Worm (Caenorhabditis elegans) whole organism, young adult: Measurements from ENCODE around the gene unc-58.

Experiments
- D2030.7 ChIP-seq: fragments of 200-800 bp; sonication (Bioruptor generic); IDR thresholded peaks from 2 replicates; pipeline ENCODE4 v1.3.6; 2022; ENCODE audit warnings: missing genetic modification reagents, missing genetic modification characterization, missing compliant biosample characterization
- F22D6.2 ChIP-seq: sonication (generic microtip); optimal IDR thresholded peaks from 2 replicates; lab custom pipeline; 2016; ENCODE audit warnings: mild to moderate bottlenecking, missing genetic modification characterization, missing compliant biosample characterization
- F23B12.7 ChIP-seq: sonication (generic microtip); optimal IDR thresholded peaks from 2 replicates; lab custom pipeline; 2017; ENCODE audit warnings: missing genetic modification characterization, mild to moderate bottlenecking, missing compliant biosample characterization, antibody characterized with exemption, moderate library complexity; ENCODE audit not compliant: insufficient read depth
- Y67H2A.10 ChIP-seq: fragments of 200-800 bp; sonication (Bioruptor generic); conservative IDR thresholded peaks from 2 replicates; pipeline ENCODE4 v1.3.6; 2022; ENCODE audit warnings: missing genetic modification reagents, missing genetic modification characterization, missing compliant biosample characterization
- Y95B8A.8 ChIP-seq: fragments of 200-800 bp; sonication (Bioruptor generic); IDR thresholded peaks from 2 replicates; pipeline ENCODE4 v1.3.6; 2022; ENCODE audit warnings: missing genetic modification reagents, missing genetic modification characterization, missing compliant biosample characterization
- ZK185.1 ChIP-seq: sonication (generic microtip); optimal IDR thresholded peaks from 2 replicates; lab custom pipeline; 2016; ENCODE audit warnings: mild to moderate bottlenecking, missing genetic modification characterization, missing compliant biosample characterization; ENCODE audit not compliant: poor library complexity, severe bottlenecking
- ama-1 ChIP-seq, 3 experiments: fragments of 150-350 bp in 1 of 3; sonication (generic microtip) in 2 of 3; optimal IDR thresholded peaks; 2 replicates each; lab custom pipeline; 2014 to 2018; ENCODE audit warnings: missing biosample characterization in 2 of 3, missing genetic modification characterization in 2 of 3, missing genetic modification reagents in 2 of 3
- aptf-2 ChIP-seq: fragments of 200-800 bp; sonication (Bioruptor generic); conservative IDR thresholded peaks from 2 replicates; pipeline ENCODE4 v1.3.6; 2022; ENCODE audit warnings: missing genetic modification reagents, missing genetic modification characterization, missing compliant biosample characterization
- aptf-3 ChIP-seq: fragments of 200-800 bp; sonication (Bioruptor generic); IDR thresholded peaks from 2 replicates; pipeline ENCODE4 v1.3.6; 2022; ENCODE audit warnings: missing genetic modification characterization, missing compliant biosample characterization
- athp-1 ChIP-seq: sonication (generic microtip); optimal IDR thresholded peaks from 2 replicates; lab custom pipeline; 2017; ENCODE audit warnings: mild to moderate bottlenecking, missing genetic modification characterization, missing compliant biosample characterization
- attf-3 ChIP-seq: fragments of 200-800 bp; sonication (Bioruptor generic); conservative IDR thresholded peaks from 2 replicates; pipeline ENCODE4 v1.3.6; 2022; ENCODE audit warnings: missing genetic modification reagents, missing genetic modification characterization, missing compliant biosample characterization
- ceh-27 ChIP-seq: fragments of 200-800 bp; sonication (Bioruptor generic); optimal IDR thresholded peaks from 2 replicates; lab custom pipeline; 2018; ENCODE audit warnings: mild to moderate bottlenecking, missing genetic modification characterization, moderate library complexity, missing compliant biosample characterization
- ceh-91 ChIP-seq: fragments of 200-800 bp; sonication (Bioruptor generic); IDR thresholded peaks from 2 replicates; pipeline ENCODE4 v1.3.6; 2022; ENCODE audit warnings: missing genetic modification reagents, missing genetic modification characterization, missing compliant biosample characterization
- die-1 ChIP-seq: sonication (generic microtip); optimal IDR thresholded peaks from 2 replicates; lab custom pipeline; 2016; ENCODE audit warnings: missing genotype, mild to moderate bottlenecking, missing genetic modification characterization, missing compliant biosample characterization
- dox-1 ChIP-seq: fragments of 200-800 bp; sonication (Bioruptor generic); IDR thresholded peaks from 2 replicates; pipeline ENCODE4 v1.3.6; 2022; ENCODE audit warnings: missing genetic modification reagents, missing genetic modification characterization, missing compliant biosample characterization
- efl-1 ChIP-seq: fragments of 150-350 bp; optimal IDR thresholded peaks from 2 replicates; lab custom pipeline; 2014; ENCODE audit warnings: missing biosample characterization, missing genetic modification reagents, missing genetic modification characterization
- egl-44 ChIP-seq: fragments of 200-800 bp; sonication (Bioruptor generic); IDR thresholded peaks from 2 replicates; pipeline ENCODE4 v1.3.6; 2022; ENCODE audit warnings: missing genetic modification reagents, missing genetic modification characterization, missing compliant biosample characterization
- fkh-3 ChIP-seq: sonication (generic microtip); optimal IDR thresholded peaks from 2 replicates; lab custom pipeline; 2016; ENCODE audit warnings: mild to moderate bottlenecking, missing genetic modification characterization, missing compliant biosample characterization
- let-526 ChIP-seq: fragments of 200-800 bp; sonication (Bioruptor generic); IDR thresholded peaks from 2 replicates; pipeline ENCODE4 v1.3.6; 2022; ENCODE audit warnings: missing genetic modification reagents, missing genetic modification characterization, missing compliant biosample characterization
- let-607 ChIP-seq, 2 experiments: fragments of 200-800 bp in 1 of 2; sonication (Bioruptor generic) in 1 of 2; sonication (generic microtip) in 1 of 2; optimal IDR thresholded peaks; 2 replicates each; lab custom pipeline; 2016 to 2018; ENCODE audit warnings: mild to moderate bottlenecking in 2 of 2, missing compliant biosample characterization in 2 of 2, missing genetic modification characterization in 2 of 2, moderate library complexity in 2 of 2, missing genotype in 1 of 2
- lin-26 ChIP-seq: fragments of 200-800 bp; sonication (Bioruptor generic); IDR thresholded peaks from 2 replicates; pipeline ENCODE4 v1.3.6; 2022; ENCODE audit warnings: missing genetic modification reagents, missing genetic modification characterization, missing compliant biosample characterization
- lin-35 ChIP-seq, 3 experiments: fragments of 150-350 bp in 2 of 3; sonication (generic microtip) in 1 of 3; optimal IDR thresholded peaks; 2 replicates each; lab custom pipeline; 2014 to 2018; ENCODE audit warnings: missing biosample characterization in 3 of 3, missing genetic modification characterization in 3 of 3, missing genetic modification reagents in 3 of 3
- lin-40 ChIP-seq: sonication (generic microtip); optimal IDR thresholded peaks from 2 replicates; lab custom pipeline; 2016; ENCODE audit warnings: missing genetic modification characterization, mild to moderate bottlenecking, missing compliant biosample characterization, missing genotype, missing genetic modification reagents
- lin-54 ChIP-seq: fragments of 200-800 bp; sonication (Bioruptor generic); optimal IDR thresholded peaks from 2 replicates; lab custom pipeline; 2018; ENCODE audit warnings: mild to moderate bottlenecking, missing genetic modification characterization, missing compliant biosample characterization
- madf-10 ChIP-seq: sonication (generic microtip); optimal IDR thresholded peaks from 2 replicates; lab custom pipeline; 2016; ENCODE audit warnings: mild to moderate bottlenecking, missing genetic modification characterization, missing compliant biosample characterization
- mcd-1 ChIP-seq: fragments of 200-800 bp; sonication (Bioruptor generic); IDR thresholded peaks from 2 replicates; pipeline ENCODE4 v1.3.6; 2022; ENCODE audit warnings: missing genetic modification reagents, missing genetic modification characterization, missing compliant biosample characterization
- nfya-1 ChIP-seq: sonication (generic microtip); optimal IDR thresholded peaks from 2 replicates; lab custom pipeline; 2017; ENCODE audit warnings: antibody characterized with exemption, missing compliant biosample characterization, missing genetic modification characterization, borderline replicate concordance; ENCODE audit not compliant: insufficient read depth
- nfyb-1 ChIP-seq: fragments of 200-800 bp; sonication (Bioruptor generic); IDR thresholded peaks from 2 replicates; pipeline ENCODE4 v1.3.6; 2022; ENCODE audit warnings: missing genetic modification reagents, missing genetic modification characterization, missing compliant biosample characterization
- nhr-80 ChIP-seq: sonication (generic microtip); optimal IDR thresholded peaks from 2 replicates; lab custom pipeline; 2016; ENCODE audit warnings: missing genetic modification characterization, missing compliant biosample characterization
- nhr-90 ChIP-seq: sonication (generic microtip); optimal IDR thresholded peaks from 2 replicates; lab custom pipeline; 2016; ENCODE audit warnings: missing genotype, mild to moderate bottlenecking, missing genetic modification characterization, missing compliant biosample characterization
- pbrm-1 ChIP-seq: fragments of 200-800 bp; sonication (Bioruptor generic); IDR thresholded peaks from 2 replicates; pipeline ENCODE4 v1.3.6; 2022; ENCODE audit warnings: missing genetic modification reagents, missing genetic modification characterization, missing compliant biosample characterization
- rcor-1 ChIP-seq: fragments of 200-800 bp; sonication (Bioruptor generic); IDR thresholded peaks from 2 replicates; pipeline ENCODE4 v1.3.6; 2022; ENCODE audit warnings: missing genetic modification reagents, missing genetic modification characterization, missing compliant biosample characterization
- rec-8 ChIP-seq, 2 experiments: sonication (generic microtip); optimal IDR thresholded peaks; 2 replicates each; lab custom pipeline; 2016; ENCODE audit warnings: mild to moderate bottlenecking in 2 of 2, missing genetic modification characterization in 2 of 2, missing genetic modification reagents in 2 of 2, missing genotype in 2 of 2, missing biosample characterization in 1 of 2, missing compliant biosample characterization in 1 of 2, moderate library complexity in 1 of 2
- repo-1 ChIP-seq: sonication (generic microtip); optimal IDR thresholded peaks from 2 replicates; lab custom pipeline; 2017; ENCODE audit warnings: mild to moderate bottlenecking, missing genetic modification characterization, missing compliant biosample characterization
- rpc-1 ChIP-seq, 2 experiments: fragments of 150-350 bp in 1 of 2; sonication (generic microtip) in 1 of 2; optimal IDR thresholded peaks; 2 replicates each; lab custom pipeline; 2014 to 2018; ENCODE audit warnings: missing biosample characterization in 1 of 2, missing genetic modification characterization in 1 of 2, missing genetic modification reagents in 1 of 2, missing genotype in 1 of 2
- snpc-3.4 ChIP-seq: sonication (generic microtip); optimal IDR thresholded peaks from 2 replicates; lab custom pipeline; 2017; ENCODE audit warnings: missing genetic modification characterization, mild to moderate bottlenecking, missing compliant biosample characterization, antibody characterized with exemption, moderate library complexity, missing genotype, missing genetic modification reagents
- somi-1 ChIP-seq: fragments of 200-800 bp; sonication (Bioruptor generic); optimal IDR thresholded peaks from 2 replicates; lab custom pipeline; 2018; ENCODE audit warnings: mild to moderate bottlenecking, missing genetic modification characterization, missing compliant biosample characterization
- tbp1 ChIP-seq: fragments of 200-800 bp; sonication (Bioruptor generic); optimal IDR thresholded peaks from 2 replicates; lab custom pipeline; 2018; ENCODE audit warnings: mild to moderate bottlenecking, missing genetic modification characterization, missing compliant biosample characterization
- tbx-9 ChIP-seq: sonication (generic microtip); optimal IDR thresholded peaks from 2 replicates; lab custom pipeline; 2016; ENCODE audit warnings: borderline replicate concordance, missing genetic modification characterization, inconsistent platforms, missing compliant biosample characterization
- tlf-1 ChIP-seq: fragments of 200-800 bp; sonication (Bioruptor generic); optimal IDR thresholded peaks from 2 replicates; lab custom pipeline; 2018; ENCODE audit warnings: mild to moderate bottlenecking, missing genetic modification characterization, missing compliant biosample characterization
- xnd-1 ChIP-seq: sonication (generic microtip); optimal IDR thresholded peaks from 2 replicates; lab custom pipeline; 2016; ENCODE audit warnings: missing genotype, missing genetic modification reagents, missing genetic modification characterization, missing compliant biosample characterization
- ztf-18 ChIP-seq: sonication (generic microtip); optimal IDR thresholded peaks from 2 replicates; lab custom pipeline; 2016; ENCODE audit warnings: missing genotype, mild to moderate bottlenecking, missing genetic modification characterization, missing compliant biosample characterization
- ztf-25 ChIP-seq: fragments of 200-800 bp; sonication (Bioruptor generic); IDR thresholded peaks from 2 replicates; pipeline ENCODE4 v1.3.6; 2022; ENCODE audit warnings: missing genetic modification reagents, missing genetic modification characterization, missing compliant biosample characterization

unc-58 gene

DNA sequence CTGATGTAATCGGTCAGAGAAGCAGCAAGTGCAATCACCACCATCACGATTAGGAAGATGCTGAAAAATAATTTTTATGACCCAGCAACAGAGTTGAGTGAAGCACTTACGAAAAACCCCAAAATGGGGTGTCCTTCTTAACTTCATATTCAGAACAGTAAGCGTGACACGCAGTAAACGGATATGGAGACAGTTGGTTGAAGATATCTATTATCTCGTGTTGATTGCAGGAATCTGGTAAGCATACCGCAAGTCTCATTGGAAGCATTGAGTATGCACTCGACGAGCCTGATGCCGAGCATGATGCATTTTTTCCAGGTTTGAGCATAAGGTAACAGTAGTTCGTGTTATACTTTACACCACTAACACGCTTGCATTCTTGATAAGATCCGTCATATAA is 8.3 kb upstream of the unc-58 start:
- TF ChIP-seq Y67H2A.10 (GFP tag; lab: Robert Waterston, UW): no peak
- no peak for TF ChIP-seq nfya-1
- TF ChIP-seq dox-1 (GFP tag; lab: Robert Waterston, UW): no peak
- no peak for TF ChIP-seq lin-26
- TF ChIP-seq lin-54 (GFP tag; lab: Kevin White, UChicago): no peak
- no peak for TF ChIP-seq tbx-9 (tag; lab: Kevin White, UChicago)
- TF ChIP-seq ztf-18: no peak
- TF ChIP-seq ceh-91 (GFP tag; lab: Robert Waterston, UW): no peak
- TF ChIP-seq die-1 (tag; lab: Kevin White, UChicago): no peak
- TF ChIP-seq let-526 (GFP tag; lab: Robert Waterston, UW): no peak
- no peak for TF ChIP-seq ceh-27 (GFP tag; lab: Kevin White, UChicago)
- no peak for TF ChIP-seq ama-1 (optimal IDR thresholded peaks at IDR 0.05; lab: Kevin White, UChicago)
- TF ChIP-seq ama-1 (GFP tag; optimal IDR thresholded peaks at IDR 0.05; lab: Kevin White, UChicago): no peak
- no peak for TF ChIP-seq xnd-1
- TF ChIP-seq aptf-2 (GFP tag; lab: Robert Waterston, UW): no peak
- no peak for TF ChIP-seq fkh-3 (tag; lab: Kevin White, UChicago)
- TF ChIP-seq pbrm-1 (GFP tag; lab: Robert Waterston, UW): no peak
- no peak for TF ChIP-seq lin-35 (GFP tag; optimal IDR thresholded peaks at IDR 0.05; lab: Kevin White, UChicago)
- TF ChIP-seq lin-40 (tag; lab: Kevin White, UChicago): no peak
- no peak for TF ChIP-seq Y95B8A.8 (GFP tag; lab: Robert Waterston, UW)
- no peak for TF ChIP-seq nhr-80

DNA sequence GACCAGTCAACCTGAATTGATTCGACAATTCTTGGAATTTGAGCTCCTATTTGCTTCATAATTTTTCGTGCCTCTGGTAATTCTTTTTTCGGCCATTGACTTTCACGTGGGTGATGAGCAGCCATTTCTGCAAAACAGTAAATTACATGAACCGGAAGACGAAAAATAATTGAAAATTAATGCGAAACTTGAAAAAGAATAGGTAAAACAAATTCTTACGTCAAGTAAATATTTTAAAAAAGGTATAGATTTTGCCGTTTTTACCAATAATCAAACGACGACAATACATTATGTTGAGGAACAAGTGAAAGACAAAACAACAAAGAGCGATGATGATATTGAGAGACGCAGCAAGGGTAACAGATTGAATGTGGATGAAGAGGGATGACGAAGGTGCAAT is 5.5 kb upstream of the unc-58 start, which contains the start of gene moc-1:
Gene moc-1 (minus strand): TSS at position 127 of the 400 bp plus-strand sequence.
- TF ChIP-seq efl-1 (no peak), die-1 (tag; lab: Kevin White, UChicago) (no peak), aptf-3 (GFP tag; lab: Robert Waterston, UW) (no peak)

DNA sequence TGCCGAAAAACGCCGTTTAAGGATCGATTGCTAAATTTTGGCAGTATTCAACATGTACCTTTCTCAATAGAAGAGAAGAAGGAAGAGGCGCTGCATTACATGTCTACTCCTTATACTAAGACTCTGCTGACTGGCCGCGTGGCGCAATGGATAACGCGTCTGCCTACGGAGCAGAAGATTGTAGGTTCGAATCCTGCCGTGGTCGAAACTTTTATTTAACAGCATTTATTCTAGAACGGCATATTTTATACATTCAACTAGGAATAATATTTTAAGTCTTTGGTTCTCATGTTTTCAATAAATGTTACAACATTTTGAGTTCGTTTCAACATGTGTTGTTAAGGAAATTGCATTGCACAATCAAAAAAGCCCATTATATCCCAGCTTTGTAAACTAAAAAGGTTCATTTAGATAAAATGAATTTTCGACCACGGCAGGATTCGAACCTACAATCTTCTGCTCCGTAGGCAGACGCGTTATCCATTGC is 393 bp downstream of the unc-58 start:
- TF ChIP-seq rcor-1 (GFP tag; lab: Robert Waterston, UW) (peak; percentile 83), somi-1 (GFP tag; lab: Kevin White, UChicago) (peak; percentile 27), F22D6.2 (tag; lab: Kevin White, UChicago) (peak; percentile 25), F23B12.7 (tag; lab: Kevin White, UChicago) (peak; percentile 51), nfyb-1 (0 out of 2 replicates have a peak, but pooled peaks have one; percentile 38), ZK185.1 (tag; lab: Kevin White, UChicago) (peak; percentile 54), let-526 (GFP tag; lab: Robert Waterston, UW) (peak; percentile 80), mcd-1 (peak; percentile 53), tbp1 (peak; percentile 96), madf-10 (tag; lab: Kevin White, UChicago) (peak; percentile 73), snpc-3.4 (tag; lab: Kevin White, UChicago) (peak; percentile 48), attf-3 (GFP tag; lab: Robert Waterston, UW) (0 out of 2 replicates have a peak, but pooled peaks have one; percentile 24), nhr-90 (tag; lab: Kevin White, UChicago) (peak; percentile 67), athp-1 (tag; lab: Kevin White, UChicago) (peak; percentile 69), repo-1 (tag; lab: Kevin White, UChicago) (peak; percentile 13), rpc-1 (optimal IDR thresholded peaks at IDR 0.05; lab: Kevin White, UChicago) (peak; percentile 92), rpc-1 (tag; optimal IDR thresholded peaks at IDR 0.05; lab: Kevin White, UChicago) (peak; percentile 89), D2030.7 (peak; percentile 71), ztf-25 (0 out of 2 replicates have a peak, but pooled peaks have one; percentile 51), pbrm-1 (GFP tag; lab: Robert Waterston, UW) (peak; percentile 84), lin-40 (tag; lab: Kevin White, UChicago) (peak; percentile 62), tlf-1 (GFP tag; lab: Kevin White, UChicago) (peak; percentile 35), nhr-80 (peak; percentile 48), let-607 (tag; optimal IDR thresholded peaks at IDR 0.05; lab: Kevin White, UChicago) (peak in 1 of 2 experiments; percentile 54), egl-44 (GFP tag; lab: Robert Waterston, UW) (peak; percentile 41; the same call in 1 of the 2 replicates), rec-8 (tag; optimal IDR thresholded peaks at IDR 0.05; lab: Kevin White, UChicago) (peak; percentile 49 to 50)
